Fruit fly (Drosophila melanogaster) whole organism: ENCODE data around the gene CG14362.
A peak's percentile ranks its signal among the peaks of the same experiment; 100 is the strongest.

ENCODE experiments used
- CG8478 ChIP-seq: fragments of >200 bp; optimal IDR thresholded peaks from 2 replicates; lab custom pipeline; 2018; ENCODE audit warnings: inconsistent platforms
- Dll ChIP-seq: fragments of >200 bp; optimal IDR thresholded peaks from 2 replicates; lab custom pipeline; 2017
- EcR ChIP-seq, 2 experiments: fragments of >200 bp; optimal IDR thresholded peaks; 2 replicates each; lab custom pipeline; 2017; ENCODE audit warnings: missing biosample characterization in 2 of 2, missing genetic modification characterization in 2 of 2, missing genetic modification reagents in 2 of 2
- pan ChIP-seq: fragments of >200 bp; optimal IDR thresholded peaks from 2 replicates; lab custom pipeline; 2017
- psq ChIP-seq: fragments of >200 bp; optimal IDR thresholded peaks from 2 replicates; lab custom pipeline; 2017
- usp ChIP-seq: fragments of >200 bp; optimal IDR thresholded peaks from 2 replicates; lab custom pipeline; 2017; ENCODE audit warnings: missing biosample characterization, missing genetic modification characterization, mixed read lengths

The CG14362 gene

dm6 chr3R:13879349-13879748 lies 24.1 kb upstream of the CG14362 start:
- no peak for TF ChIP-seq EcR (GFP tag; optimal IDR thresholded peaks at IDR 0.05; lab: Kevin White, UChicago)
- no peak for TF ChIP-seq pan (lab: Kevin White, UChicago)
- no peak for TF ChIP-seq usp (GFP tag; lab: Kevin White, UChicago)
- no peak for TF ChIP-seq psq (lab: Kevin White, UChicago)
- TF ChIP-seq Dll (lab: Kevin White, UChicago) = no peak
- TF ChIP-seq CG8478 (lab: Kevin White, UChicago) = no peak

DNA sequence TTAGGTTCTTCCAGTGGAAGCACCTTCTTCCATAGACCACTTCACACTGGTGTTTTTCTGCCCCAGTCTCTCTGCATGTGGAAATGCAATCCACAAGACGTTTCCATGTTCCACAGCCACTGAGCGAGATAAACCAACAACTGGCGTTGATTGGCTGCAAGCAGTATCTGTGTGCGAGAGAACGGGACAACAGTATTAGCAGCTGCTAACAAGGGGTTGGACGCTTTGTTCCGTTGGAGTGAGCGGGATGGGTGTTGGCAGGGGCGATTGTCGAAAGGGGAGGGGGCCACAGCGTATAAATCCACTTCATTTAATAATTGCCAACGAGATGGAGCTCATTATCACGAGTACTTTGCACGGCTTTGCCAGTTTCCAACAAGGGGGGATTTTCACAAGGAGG lies 21.9 kb upstream of the CG14362 start:
- peak; percentile 78 for TF ChIP-seq CG8478 (lab: Kevin White, UChicago)
- TF ChIP-seq EcR (GFP tag; optimal IDR thresholded peaks at IDR 0.05; lab: Kevin White, UChicago) = no peak
- no peak for TF ChIP-seq pan (lab: Kevin White, UChicago)

DNA sequence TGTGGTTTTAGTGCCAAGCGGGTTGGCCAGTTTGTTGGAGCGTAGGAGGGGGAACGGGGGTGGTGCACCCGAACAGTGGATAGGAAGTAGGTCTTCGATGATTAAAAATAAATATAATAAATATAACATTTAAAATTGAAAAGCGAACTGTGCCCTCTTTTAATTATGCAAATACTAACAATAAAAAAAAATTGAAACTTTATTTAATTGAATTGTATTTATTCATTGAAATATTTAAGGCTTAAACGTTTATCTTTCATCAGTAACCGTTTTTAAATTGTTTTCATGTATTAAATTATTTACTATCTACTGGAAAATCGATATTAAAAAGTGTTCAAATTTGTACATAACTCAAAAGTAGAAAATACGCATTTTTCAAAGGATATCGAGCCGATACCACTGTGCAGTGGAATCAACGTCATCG lies 20.2 kb upstream of the CG14362 start:
- TF ChIP-seq psq (lab: Kevin White, UChicago) (no peak), pan (lab: Kevin White, UChicago) (no peak), CG8478 (lab: Kevin White, UChicago) (no peak), usp (GFP tag; lab: Kevin White, UChicago) (no peak), Dll (lab: Kevin White, UChicago) (no peak), EcR (GFP tag; optimal IDR thresholded peaks at IDR 0.05; lab: Kevin White, UChicago) (no peak)

- TF ChIP-seq Dll (lab: Kevin White, UChicago) = peak; percentile 72
- no peak for TF ChIP-seq psq (lab: Kevin White, UChicago)
- no peak for TF ChIP-seq usp (GFP tag; lab: Kevin White, UChicago)
- TF ChIP-seq pan (lab: Kevin White, UChicago) = no peak
- TF ChIP-seq EcR (GFP tag; optimal IDR thresholded peaks at IDR 0.05; lab: Kevin White, UChicago) = no peak
- TF ChIP-seq CG8478 (lab: Kevin White, UChicago) = peak; percentile 92
Measured at dm6 chr3R:13874866-13875417, 19.7 kb upstream of the CG14362 start, which contains the start of gene E5. Gene E5 (minus strand): TSS chr3R:13874916.

DNA sequence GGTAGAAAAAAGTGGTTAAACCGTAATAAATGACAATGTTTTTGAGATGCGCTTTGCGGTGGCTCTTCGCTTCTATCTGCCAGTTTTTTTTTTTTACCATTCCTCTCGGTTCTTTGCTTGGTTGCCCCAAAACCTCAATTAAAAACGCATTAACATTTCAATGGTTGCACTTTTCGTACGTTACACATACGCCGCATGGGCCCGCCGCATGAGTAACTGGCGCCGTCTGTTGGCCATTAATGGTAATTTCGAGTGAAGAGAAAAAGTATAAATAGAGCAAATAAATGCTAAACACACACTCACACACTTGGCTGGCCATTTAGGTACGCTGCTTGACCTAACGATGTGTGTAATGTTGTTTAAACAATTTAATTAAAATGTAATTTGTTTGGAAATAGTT lies 16.9 kb upstream of the CG14362 start:
- TF ChIP-seq pan (lab: Kevin White, UChicago) (no peak), psq (lab: Kevin White, UChicago) (no peak), CG8478 (lab: Kevin White, UChicago) (no peak), EcR (GFP tag; optimal IDR thresholded peaks at IDR 0.05; lab: Kevin White, UChicago) (no peak), usp (GFP tag; lab: Kevin White, UChicago) (no peak), Dll (lab: Kevin White, UChicago) (no peak)

- no peak for TF ChIP-seq pan (lab: Kevin White, UChicago)
- TF ChIP-seq EcR (GFP tag; optimal IDR thresholded peaks at IDR 0.05; lab: Kevin White, UChicago) = no peak
- no peak for TF ChIP-seq Dll (lab: Kevin White, UChicago)
- no peak for TF ChIP-seq usp (GFP tag; lab: Kevin White, UChicago)
- no peak for TF ChIP-seq psq (lab: Kevin White, UChicago)
- no peak for TF ChIP-seq CG8478 (lab: Kevin White, UChicago)
Measured at dm6 chr3R:13861805-13862204, 6.6 kb upstream of the CG14362 start.

- no peak for TF ChIP-seq Dll (lab: Kevin White, UChicago)
- TF ChIP-seq usp (GFP tag; lab: Kevin White, UChicago) = no peak
- TF ChIP-seq psq (lab: Kevin White, UChicago) = no peak
- TF ChIP-seq pan (lab: Kevin White, UChicago) = no peak
- no peak for TF ChIP-seq EcR (GFP tag; optimal IDR thresholded peaks at IDR 0.05; lab: Kevin White, UChicago)
- no peak for TF ChIP-seq CG8478 (lab: Kevin White, UChicago)
Measured at dm6 chr3R:13859242-13859641, 4.0 kb upstream of the CG14362 start.

DNA sequence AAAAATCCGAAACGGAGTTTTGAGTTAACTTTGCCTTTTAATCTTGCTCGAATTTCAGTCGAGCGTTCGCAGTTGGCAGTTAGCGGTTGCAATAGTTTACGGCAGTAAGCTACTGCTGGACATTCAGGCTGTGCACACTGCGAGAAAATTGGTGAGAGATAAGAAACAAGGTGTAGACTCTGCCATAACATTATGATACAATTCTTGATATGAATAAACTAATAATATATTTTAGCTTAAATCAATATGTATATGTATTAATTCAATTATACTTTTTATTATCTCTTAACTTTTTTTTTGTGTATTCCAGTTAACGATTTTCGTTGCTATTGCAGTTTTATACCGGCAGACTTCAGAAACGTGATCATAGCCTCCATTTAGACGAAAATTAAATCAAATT lies 2.1 kb upstream of the CG14362 start:
- no peak for TF ChIP-seq usp (GFP tag; lab: Kevin White, UChicago)
- TF ChIP-seq CG8478 (lab: Kevin White, UChicago) = no peak
- no peak for TF ChIP-seq pan (lab: Kevin White, UChicago)
- no peak for TF ChIP-seq EcR (GFP tag; optimal IDR thresholded peaks at IDR 0.05; lab: Kevin White, UChicago)
- TF ChIP-seq Dll (lab: Kevin White, UChicago) = no peak
- TF ChIP-seq psq (lab: Kevin White, UChicago) = no peak

DNA sequence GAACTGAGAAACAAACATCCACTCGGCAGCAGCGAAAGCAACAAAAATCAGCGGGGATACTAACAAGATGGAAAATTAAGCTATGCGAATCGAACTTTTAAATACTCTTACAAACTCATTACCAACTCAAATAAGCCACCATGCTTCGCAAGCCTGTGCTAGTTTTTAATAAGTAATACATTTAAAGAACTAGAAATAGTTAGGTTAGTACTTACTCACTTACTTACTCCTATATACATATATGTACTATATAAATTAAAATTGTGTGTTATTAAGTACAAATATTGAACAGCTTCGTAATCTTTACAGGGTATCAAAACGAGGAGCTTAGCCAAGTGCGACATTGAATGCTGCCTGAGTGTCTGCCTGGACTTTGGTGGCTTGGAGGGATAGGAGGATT lies 4.3 kb downstream of the CG14362 start:
- TF ChIP-seq usp (GFP tag; lab: Kevin White, UChicago) = no peak
- no peak for TF ChIP-seq pan (lab: Kevin White, UChicago)
- no peak for TF ChIP-seq CG8478 (lab: Kevin White, UChicago)
- TF ChIP-seq Dll (lab: Kevin White, UChicago) = no peak
- TF ChIP-seq EcR (GFP tag; optimal IDR thresholded peaks at IDR 0.05; lab: Kevin White, UChicago) = no peak
- no peak for TF ChIP-seq psq (lab: Kevin White, UChicago)

DNA sequence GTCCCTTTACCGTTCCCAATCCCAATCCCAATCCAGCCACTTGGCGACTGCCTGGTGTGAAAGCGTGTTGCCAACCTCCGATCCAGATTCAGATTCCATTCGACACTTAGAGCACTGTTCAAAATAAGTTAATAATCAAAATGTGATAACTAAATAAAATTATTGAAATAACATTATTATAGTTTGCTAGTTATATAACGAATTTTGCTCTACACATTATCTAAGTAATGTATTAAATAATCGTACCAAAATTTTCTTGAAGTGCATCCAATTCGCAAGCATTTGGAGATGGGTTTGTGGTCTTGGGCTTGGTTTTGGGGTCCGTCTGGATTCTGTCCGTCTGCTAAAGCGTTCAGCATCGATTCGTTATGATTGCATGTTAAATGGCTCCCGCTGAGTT lies 5.9 kb downstream of the CG14362 start:
- TF ChIP-seq Dll (lab: Kevin White, UChicago) (no peak), CG8478 (lab: Kevin White, UChicago) (no peak), EcR (GFP tag; optimal IDR thresholded peaks at IDR 0.05; lab: Kevin White, UChicago) (no peak), usp (GFP tag; lab: Kevin White, UChicago) (no peak), pan (lab: Kevin White, UChicago) (no peak), psq (lab: Kevin White, UChicago) (no peak)

DNA sequence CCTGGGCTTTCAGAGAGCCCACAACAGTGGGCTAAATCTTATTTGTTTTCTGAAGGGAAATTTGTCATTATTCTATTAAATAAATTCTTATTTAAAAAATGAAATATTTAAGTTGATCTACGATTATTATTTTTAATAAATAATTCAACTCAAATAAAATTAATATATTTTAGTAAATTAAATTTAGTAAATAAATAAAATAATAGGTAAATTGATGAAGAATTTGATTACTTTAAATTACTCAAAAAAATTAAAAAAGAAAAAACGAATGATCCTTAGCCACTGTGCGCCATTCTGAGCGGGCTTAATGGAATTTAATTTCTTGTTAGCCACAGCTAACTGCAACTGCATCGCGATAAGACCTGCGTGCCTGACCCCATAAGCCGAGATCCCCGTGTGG lies 7.0 kb downstream of the CG14362 start:
- no peak for TF ChIP-seq usp (GFP tag; lab: Kevin White, UChicago)
- no peak for TF ChIP-seq psq (lab: Kevin White, UChicago)
- TF ChIP-seq Dll (lab: Kevin White, UChicago) = no peak
- TF ChIP-seq CG8478 (lab: Kevin White, UChicago) = no peak
- TF ChIP-seq EcR (GFP tag; optimal IDR thresholded peaks at IDR 0.05; lab: Kevin White, UChicago) = no peak
- TF ChIP-seq pan (lab: Kevin White, UChicago) = no peak
